Worm (Caenorhabditis elegans): ENCODE data around the gene T25D1.1.

The T25D1.1 gene

ce11 chrX:16536230-16536940, 16.8 kb downstream of the T25D1.1 start, which contains the start of gene pat-9:
TSS of gene pat-9 (plus strand) at chrX:16536890.
- TF ChIP-seq tbp1 (GFP tag; optimal IDR thresholded peaks at IDR 0.05) (no peak), dpl-1 (GFP tag; optimal IDR thresholded peaks at IDR 0.05) (no peak), C06A6.2 (GFP tag; conservative IDR thresholded peaks at IDR 0.05) (no peak), fkh-3 (tag; optimal IDR thresholded peaks at IDR 0.05) (no peak), B0019.2 (GFP tag; conservative IDR thresholded peaks at IDR 0.05) (no peak), athp-1 (tag; optimal IDR thresholded peaks at IDR 0.05) (no peak), egrh-3 (GFP tag; IDR thresholded peaks at IDR 0.05) (peak; percentile 18; the same call in 1 of the 2 replicates), nfyb-1 (GFP tag; IDR thresholded peaks at IDR 0.05) (0 out of 2 replicates have a peak, but pooled peaks have one; percentile 13), hmg-20 (GFP tag; IDR thresholded peaks at IDR 0.05) (no peak), cebp-2 (GFP tag; IDR thresholded peaks at IDR 0.05) (0 out of 2 replicates have a peak, but pooled peaks have one; percentile 55), lin-26 (GFP tag; IDR thresholded peaks at IDR 0.05) (no peak), madf-6 (GFP tag; IDR thresholded peaks at IDR 0.05) (no peak), F22D6.2 (tag; optimal IDR thresholded peaks at IDR 0.05) (no peak), zfh-2 (GFP tag; conservative IDR thresholded peaks at IDR 0.05) (peak; percentile 82), ztf-26 (tag; optimal IDR thresholded peaks at IDR 0.05) (no peak), ets-4 (GFP tag; optimal IDR thresholded peaks at IDR 0.05) (no peak)

- TF ChIP-seq K11D2.4 (GFP tag; IDR thresholded peaks at IDR 0.05) (no peak), madf-3 (GFP tag; IDR thresholded peaks at IDR 0.05) (no peak), rpc-1 (optimal IDR thresholded peaks at IDR 0.05) (no peak), rpc-1 (tag; optimal IDR thresholded peaks at IDR 0.05) (no peak), ztf-28 (GFP tag; IDR thresholded peaks at IDR 0.05) (no peak), madf-10 (tag; optimal IDR thresholded peaks at IDR 0.05) (no peak)
Observed at ce11 chrX:16540374-16540773, 20.8 kb downstream of the T25D1.1 start, which contains the start of gene osm-1. TSS of gene osm-1 (plus strand) at chrX:16540674.

ce11 chrX:16543887-16544286, 24.3 kb downstream of the T25D1.1 start:
- TF ChIP-seq nfyb-1 (GFP tag; IDR thresholded peaks at IDR 0.05) (no peak), rec-8 (tag; optimal IDR thresholded peaks at IDR 0.05) (no peak), sptf-2 (GFP tag; optimal IDR thresholded peaks at IDR 0.05) (no peak), ztf-18 (tag; optimal IDR thresholded peaks at IDR 0.05) (no peak), mes-4 (tag; optimal IDR thresholded peaks at IDR 0.05) (no peak), B0019.2 (GFP tag; conservative IDR thresholded peaks at IDR 0.05) (no peak), atf-7 (tag; optimal IDR thresholded peaks at IDR 0.05) (no peak), F23B12.7 (tag; optimal IDR thresholded peaks at IDR 0.05; ENCODE audit: insufficient read depth) (no peak), ztf-25 (GFP tag; IDR thresholded peaks at IDR 0.05) (no peak), F57C9.4 (tag; optimal IDR thresholded peaks at IDR 0.05) (no peak), F55B11.4 (tag; optimal IDR thresholded peaks at IDR 0.05; ENCODE audit: borderline replicate concordance, insufficient read depth) (no peak), nhr-27 (tag; optimal IDR thresholded peaks at IDR 0.05) (no peak), hlh-12 (tag; optimal IDR thresholded peaks at IDR 0.05) (no peak), lsl-1 (GFP tag; optimal IDR thresholded peaks at IDR 0.05) (no peak), B0336.3 (GFP tag; IDR thresholded peaks at IDR 0.05) (no peak)

- 0 out of 2 replicates have a peak, but pooled peaks have one; percentile 18 for TF ChIP-seq dox-1 (GFP tag; IDR thresholded peaks at IDR 0.05)
- TF ChIP-seq snpc-1.1 (tag; optimal IDR thresholded peaks at IDR 0.05; ENCODE audit: insufficient read depth): peak; percentile 0
- peak; percentile 57 for TF ChIP-seq zfh-2 (GFP tag; conservative IDR thresholded peaks at IDR 0.05)
- TF ChIP-seq ccch-3 (GFP tag; optimal IDR thresholded peaks at IDR 0.05): no peak
- no peak for TF ChIP-seq Y67H2A.10 (GFP tag; conservative IDR thresholded peaks at IDR 0.05)
- TF ChIP-seq hrde-1 (tag; optimal IDR thresholded peaks at IDR 0.05; ENCODE audit: borderline replicate concordance): no peak
- no peak for TF ChIP-seq Y56A3A.18 (GFP tag; IDR thresholded peaks at IDR 0.05)
- no peak for TF ChIP-seq snpc-4 (GFP tag; optimal IDR thresholded peaks at IDR 0.05)
- TF ChIP-seq snpc-4 (tag; optimal IDR thresholded peaks at IDR 0.05): peak in 2 of 4 experiments; percentile 81 to 83
Observed at ce11 chrX:16545641-16546040, 26.0 kb downstream of the T25D1.1 start.

Data from whole organism, young adult.